Worm (Caenorhabditis elegans) whole organism, midembryonic: ENCODE measurements around the gene fbxa-63.

Experiments
- T22C8.4 ChIP-seq: fragments of 200-800 bp; sonication (Bioruptor generic); IDR thresholded peaks from 2 replicates; pipeline ENCODE4 v1.3.6; 2022; ENCODE audit warnings: missing genetic modification characterization, missing compliant biosample characterization
- flt-1 ChIP-seq: fragments of 200-800 bp; sonication (Bioruptor generic); IDR thresholded peaks from 2 replicates; pipeline ENCODE4 v1.3.6; 2022; ENCODE audit warnings: missing genetic modification characterization, missing compliant biosample characterization
- med-1 ChIP-seq: sonication (generic microtip); optimal IDR thresholded peaks from 2 replicates; lab custom pipeline; 2017; ENCODE audit warnings: missing genetic modification characterization, mild to moderate bottlenecking, missing compliant biosample characterization, antibody characterized with exemption, missing genetic modification reagents; ENCODE audit not compliant: insufficient read depth
- ref-1 ChIP-seq: fragments of 200-800 bp; sonication (Bioruptor generic); conservative IDR thresholded peaks from 2 replicates; pipeline ENCODE4 v1.3.6; 2022; ENCODE audit warnings: missing genetic modification reagents, missing genetic modification characterization, missing compliant biosample characterization
- tab-1 ChIP-seq: fragments of 200-800 bp; sonication (Bioruptor generic); IDR thresholded peaks from 2 replicates; pipeline ENCODE4 v1.3.6; 2022; ENCODE audit warnings: missing genetic modification characterization, missing compliant biosample characterization
- ztf-23 ChIP-seq: fragments of 200-800 bp; sonication (Bioruptor generic); IDR thresholded peaks from 2 replicates; pipeline ENCODE4 v1.3.6; 2022; ENCODE audit warnings: missing genetic modification reagents, missing genetic modification characterization, missing compliant biosample characterization
- ztf-29 ChIP-seq: fragments of 200-800 bp; sonication (Bioruptor generic); IDR thresholded peaks from 2 replicates; pipeline ENCODE4 v1.3.6; 2022; ENCODE audit warnings: missing genetic modification reagents, missing genetic modification characterization, missing compliant biosample characterization

DNA sequence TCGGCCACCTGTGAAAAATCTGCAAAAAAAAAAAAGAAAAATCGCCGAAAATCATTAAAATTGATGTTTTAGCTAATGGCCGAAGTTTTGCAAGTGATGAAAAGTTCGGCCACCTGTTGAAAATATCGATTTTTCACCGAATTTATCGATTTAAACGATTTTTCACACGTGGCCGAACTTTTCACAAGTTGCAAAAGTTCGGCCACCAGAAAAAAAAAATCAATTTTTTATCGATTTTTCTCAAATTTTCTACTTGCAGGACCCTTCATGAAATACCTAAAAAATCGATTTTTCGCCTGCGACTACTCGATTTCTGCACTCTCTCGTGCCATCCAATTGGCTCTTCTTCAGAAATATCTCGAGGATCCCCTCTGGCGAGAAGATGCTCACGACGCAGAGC, 32.7 kb upstream of the fbxa-63 start:
- TF ChIP-seq tab-1 (GFP tag; lab: Robert Waterston, UW) (no peak), ztf-29 (GFP tag; lab: Robert Waterston, UW) (no peak), flt-1 (no peak), med-1 (GFP tag; lab: Kevin White, UChicago) (no peak), T22C8.4 (GFP tag; lab: Robert Waterston, UW) (peak; percentile 61), ref-1 (GFP tag; lab: Robert Waterston, UW) (no peak), ztf-23 (GFP tag; lab: Robert Waterston, UW) (no peak)
